Fruit fly (Drosophila melanogaster) whole organism, embryonic: ENCODE results near the gene scyl.
A peak's percentile ranks its signal among the peaks of the same experiment; 100 is the strongest.

Source experiments
- Ada2b ChIP-seq: fragments of 200-800 bp; sonication (Bioruptor generic); IDR thresholded peaks from 2 replicates; pipeline ENCODE4 v1.3.6; 2022; ENCODE audit warnings: missing biosample characterization, missing genetic modification characterization
- B-H1 ChIP-seq: fragments of 200-800 bp; sonication (Bioruptor generic); IDR thresholded peaks from 3 replicates; pipeline ENCODE4 v1.3.6; 2022; ENCODE audit warnings: missing biosample characterization, missing genetic modification characterization
- Bgb ChIP-seq: fragments of 200-800 bp; sonication (Bioruptor generic); IDR thresholded peaks from 2 replicates; pipeline ENCODE4 v1.3.6; 2022; ENCODE audit warnings: missing biosample characterization, missing genetic modification characterization; ENCODE audit not compliant: partially characterized antibody
- CG10431 ChIP-seq: fragments of 200-800 bp; sonication (Bioruptor generic); optimal IDR thresholded peaks from 3 replicates; lab custom pipeline; 2018; ENCODE audit warnings: missing biosample characterization, mild to moderate bottlenecking, missing genetic modification characterization
- CG11456 ChIP-seq: fragments of 200-800 bp; sonication (Bioruptor generic); IDR thresholded peaks from 3 replicates; pipeline ENCODE4 v1.3.6; 2022; ENCODE audit warnings: missing biosample characterization, missing genetic modification characterization
- CG12071 ChIP-seq: fragments of 200-800 bp; sonication (Bioruptor generic); optimal IDR thresholded peaks from 3 replicates; lab custom pipeline; 2018; ENCODE audit warnings: missing biosample characterization, mild to moderate bottlenecking, missing genetic modification characterization
- CG13123 ChIP-seq: fragments of 200-800 bp; sonication (Bioruptor generic); optimal IDR thresholded peaks from 2 replicates; lab custom pipeline; 2016; ENCODE audit warnings: missing biosample characterization, missing genetic modification characterization
- CG14014 ChIP-seq: fragments of 200-800 bp; sonication (Bioruptor generic); IDR thresholded peaks from 2 replicates; pipeline ENCODE4 v1.3.6; 2022; ENCODE audit warnings: missing biosample characterization, missing genetic modification characterization
- CG14860 ChIP-seq: fragments of 200-800 bp; sonication (Bioruptor generic); IDR thresholded peaks from 3 replicates; pipeline ENCODE4 v1.3.6; 2022; ENCODE audit warnings: missing biosample characterization, missing genetic modification characterization; ENCODE audit not compliant: partially characterized antibody
- CG15011 ChIP-seq: fragments of 200-800 bp; sonication (Bioruptor generic); optimal IDR thresholded peaks from 3 replicates; lab custom pipeline; 2018; ENCODE audit warnings: missing biosample characterization, mild to moderate bottlenecking, missing genetic modification characterization
- CG16863 ChIP-seq: fragments of 200-800 bp; sonication (Bioruptor generic); optimal IDR thresholded peaks from 3 replicates; lab custom pipeline; 2016; ENCODE audit warnings: missing biosample characterization, missing genetic modification characterization
- CG17568 ChIP-seq: fragments of 200-800 bp; sonication (Bioruptor generic); optimal IDR thresholded peaks from 2 replicates; lab custom pipeline; 2018; ENCODE audit warnings: missing biosample characterization, mild to moderate bottlenecking, missing genetic modification characterization, moderate library complexity
- CG17912 ChIP-seq: fragments of 200-800 bp; sonication (Bioruptor generic); optimal IDR thresholded peaks from 2 replicates; lab custom pipeline; 2018; ENCODE audit warnings: missing biosample characterization, mild to moderate bottlenecking, missing genetic modification characterization
- CG1792 ChIP-seq: fragments of 200-800 bp; sonication (Bioruptor generic); optimal IDR thresholded peaks from 2 replicates; lab custom pipeline; 2016; ENCODE audit warnings: missing biosample characterization, missing genetic modification characterization
- CG18619 ChIP-seq: fragments of 200-800 bp; sonication (Bioruptor generic); optimal IDR thresholded peaks from 3 replicates; lab custom pipeline; 2017; ENCODE audit warnings: missing biosample characterization, mild to moderate bottlenecking, missing genetic modification characterization
- CG30431 ChIP-seq: fragments of 200-800 bp; sonication (Bioruptor generic); optimal IDR thresholded peaks from 2 replicates; lab custom pipeline; 2017; ENCODE audit warnings: missing biosample characterization, missing genetic modification characterization
- CG31224 ChIP-seq: fragments of 200-800 bp; sonication (Bioruptor generic); IDR thresholded peaks from 2 replicates; pipeline ENCODE4 v1.3.6; 2022; ENCODE audit warnings: missing biosample characterization, missing genetic modification characterization
- CG31365 ChIP-seq: fragments of 200-800 bp; sonication (Bioruptor generic); optimal IDR thresholded peaks from 2 replicates; lab custom pipeline; 2018; ENCODE audit warnings: missing biosample characterization, mild to moderate bottlenecking, missing genetic modification characterization
- CG4282 ChIP-seq: fragments of 200-800 bp; sonication (Bioruptor generic); optimal IDR thresholded peaks from 2 replicates; lab custom pipeline; 2016; ENCODE audit warnings: missing biosample characterization, missing genetic modification characterization
- CG4424 ChIP-seq: fragments of 200-800 bp; sonication (Bioruptor generic); optimal IDR thresholded peaks from 3 replicates; lab custom pipeline; 2016; ENCODE audit warnings: missing biosample characterization, missing genetic modification characterization
- CG7745 ChIP-seq: fragments of 200-800 bp; sonication (Bioruptor generic); optimal IDR thresholded peaks from 2 replicates; lab custom pipeline; 2018; ENCODE audit warnings: missing biosample characterization, mild to moderate bottlenecking, missing genetic modification characterization, moderate library complexity
- CG9817 ChIP-seq: fragments of 200-800 bp; sonication (Bioruptor generic); optimal IDR thresholded peaks from 2 replicates; lab custom pipeline; 2018; ENCODE audit warnings: missing biosample characterization, mild to moderate bottlenecking, missing genetic modification characterization, moderate library complexity
- CG9876 ChIP-seq: fragments of 200-800 bp; sonication (Bioruptor generic); optimal IDR thresholded peaks from 2 replicates; lab custom pipeline; 2016; ENCODE audit warnings: missing biosample characterization, missing genetic modification characterization
- CTCF ChIP-seq: fragments of 200-800 bp; sonication (Bioruptor generic); optimal IDR thresholded peaks from 2 replicates; lab custom pipeline; 2017; ENCODE audit warnings: missing biosample characterization, mild to moderate bottlenecking, missing genetic modification characterization, moderate library complexity
- CrebB ChIP-seq: fragments of 200-800 bp; sonication (Bioruptor generic); optimal IDR thresholded peaks from 3 replicates; lab custom pipeline; 2018; ENCODE audit warnings: missing biosample characterization, mild to moderate bottlenecking, missing genetic modification characterization
- Ets97D ChIP-seq: fragments of 200-800 bp; sonication (Bioruptor generic); optimal IDR thresholded peaks from 3 replicates; lab custom pipeline; 2016; ENCODE audit warnings: missing biosample characterization, missing genetic modification characterization
- H2.0 ChIP-seq: fragments of 200-800 bp; sonication (Bioruptor generic); IDR thresholded peaks from 2 replicates; pipeline ENCODE4 v1.3.6; 2022; ENCODE audit warnings: missing biosample characterization, missing genetic modification characterization
- Hand ChIP-seq: fragments of 200-800 bp; sonication (Bioruptor generic); optimal IDR thresholded peaks from 2 replicates; lab custom pipeline; 2017; ENCODE audit warnings: mild to moderate bottlenecking, missing biosample characterization, missing genetic modification reagents, missing genetic modification characterization
- Mad ChIP-seq: fragments of 200-800 bp; sonication (Bioruptor generic); optimal IDR thresholded peaks from 2 replicates; lab custom pipeline; 2016; ENCODE audit warnings: missing biosample characterization, missing genetic modification characterization
- Meics ChIP-seq: fragments of 200-800 bp; sonication (Bioruptor generic); optimal IDR thresholded peaks from 2 replicates; lab custom pipeline; 2017; ENCODE audit warnings: missing biosample characterization, mild to moderate bottlenecking, missing genetic modification characterization
- Opbp ChIP-seq: fragments of 200-800 bp; sonication (Bioruptor generic); IDR thresholded peaks from 3 replicates; pipeline ENCODE4 v1.3.6; 2022; ENCODE audit warnings: missing biosample characterization, missing genetic modification characterization; ENCODE audit not compliant: partially characterized antibody
- PHDP ChIP-seq: fragments of 200-800 bp; sonication (Bioruptor generic); optimal IDR thresholded peaks from 3 replicates; lab custom pipeline; 2018; ENCODE audit warnings: missing biosample characterization, mild to moderate bottlenecking, missing genetic modification characterization, moderate library complexity
- Scr ChIP-seq: fragments of 200-800 bp; sonication (Bioruptor generic); IDR thresholded peaks from 2 replicates; pipeline ENCODE4 v1.3.6; 2022; ENCODE audit warnings: missing biosample characterization, missing genetic modification characterization; ENCODE audit not compliant: partially characterized antibody
- amos ChIP-seq: fragments of 200-800 bp; sonication (Bioruptor generic); IDR thresholded peaks from 2 replicates; pipeline ENCODE4 v1.3.6; 2022; ENCODE audit warnings: missing biosample characterization, missing genetic modification characterization; ENCODE audit not compliant: partially characterized antibody
- crol ChIP-seq: fragments of 200-800 bp; sonication (Bioruptor generic); IDR thresholded peaks from 2 replicates; pipeline ENCODE4 v1.3.6; 2022; ENCODE audit warnings: missing biosample characterization, missing genetic modification characterization
- danr ChIP-seq: fragments of 200-800 bp; sonication (Bioruptor generic); IDR thresholded peaks from 2 replicates; pipeline ENCODE4 v1.3.6; 2022; ENCODE audit warnings: missing biosample characterization, missing genetic modification characterization
- ems ChIP-seq: fragments of 200-800 bp; sonication (Bioruptor generic); optimal IDR thresholded peaks from 3 replicates; lab custom pipeline; 2016; ENCODE audit warnings: missing biosample characterization, missing genetic modification characterization
- exex ChIP-seq: fragments of 200-800 bp; sonication (Bioruptor generic); optimal IDR thresholded peaks from 4 replicates; lab custom pipeline; 2018; ENCODE audit warnings: missing biosample characterization, mild to moderate bottlenecking, missing genetic modification characterization, moderate library complexity
- gem ChIP-seq: fragments of 200-800 bp; sonication (Bioruptor generic); optimal IDR thresholded peaks from 2 replicates; lab custom pipeline; 2019; ENCODE audit warnings: missing biosample characterization, mild to moderate bottlenecking, missing genetic modification characterization, moderate library complexity
- grau ChIP-seq: fragments of 200-800 bp; optimal IDR thresholded peaks from 3 replicates; lab custom pipeline; 2019; ENCODE audit warnings: missing biosample characterization, mild to moderate bottlenecking, missing genetic modification characterization, moderate library complexity
- gsb ChIP-seq: fragments of 200-800 bp; sonication (Bioruptor generic); IDR thresholded peaks from 2 replicates; pipeline ENCODE4 v1.3.6; 2022; ENCODE audit warnings: missing biosample characterization, missing genetic modification characterization
- gt ChIP-seq: fragments of 200-800 bp; sonication (Bioruptor generic); IDR thresholded peaks from 2 replicates; pipeline ENCODE4 v1.3.6; 2022; ENCODE audit warnings: missing biosample characterization, missing genetic modification characterization
- jumu ChIP-seq: fragments of 200-800 bp; sonication (Bioruptor generic); optimal IDR thresholded peaks from 3 replicates; lab custom pipeline; 2016; ENCODE audit warnings: missing biosample characterization, missing genetic modification characterization
- luna ChIP-seq: fragments of 200-800 bp; sonication (Bioruptor generic); optimal IDR thresholded peaks from 2 replicates; lab custom pipeline; 2016; ENCODE audit warnings: missing biosample characterization, missing genetic modification characterization
- onecut ChIP-seq: fragments of 200-800 bp; sonication (Bioruptor generic); IDR thresholded peaks from 2 replicates; pipeline ENCODE4 v1.3.6; 2022; ENCODE audit warnings: missing biosample characterization, missing genetic modification characterization
- pita ChIP-seq: fragments of 200-800 bp; sonication (Bioruptor generic); optimal IDR thresholded peaks from 2 replicates; lab custom pipeline; 2017; ENCODE audit warnings: missing biosample characterization, mild to moderate bottlenecking, missing genetic modification characterization
- sima ChIP-seq: fragments of 200-800 bp; sonication (Bioruptor generic); optimal IDR thresholded peaks from 2 replicates; lab custom pipeline; 2016; ENCODE audit warnings: missing biosample characterization, missing genetic modification characterization
- sob ChIP-seq: fragments of 200-800 bp; sonication (Bioruptor generic); IDR thresholded peaks from 2 replicates; pipeline ENCODE4 v1.3.6; 2022; ENCODE audit warnings: missing biosample characterization, missing genetic modification characterization
- stwl ChIP-seq: fragments of 200-800 bp; sonication (Bioruptor generic); optimal IDR thresholded peaks from 3 replicates; lab custom pipeline; 2018; ENCODE audit warnings: missing biosample characterization, mild to moderate bottlenecking, missing genetic modification characterization, moderate library complexity
- tio ChIP-seq: fragments of 200-800 bp; sonication (Bioruptor generic); optimal IDR thresholded peaks from 2 replicates; lab custom pipeline; 2017; ENCODE audit warnings: missing biosample characterization, missing genetic modification characterization, inconsistent platforms
- z ChIP-seq: fragments of 200-800 bp; sonication (Bioruptor generic); IDR thresholded peaks from 3 replicates; pipeline ENCODE4 v1.3.6; 2022; ENCODE audit warnings: missing biosample characterization, missing genetic modification characterization
- zen ChIP-seq: fragments of 200-800 bp; sonication (Bioruptor generic); optimal IDR thresholded peaks from 3 replicates; lab custom pipeline; 2018; ENCODE audit warnings: missing biosample characterization, mild to moderate bottlenecking, missing genetic modification characterization, moderate library complexity
- zen2 ChIP-seq: fragments of 200-800 bp; sonication (Bioruptor generic); IDR thresholded peaks from 3 replicates; pipeline ENCODE4 v1.3.6; 2022; ENCODE audit warnings: missing biosample characterization, missing genetic modification characterization; ENCODE audit not compliant: partially characterized antibody

Gene scyl

DNA sequence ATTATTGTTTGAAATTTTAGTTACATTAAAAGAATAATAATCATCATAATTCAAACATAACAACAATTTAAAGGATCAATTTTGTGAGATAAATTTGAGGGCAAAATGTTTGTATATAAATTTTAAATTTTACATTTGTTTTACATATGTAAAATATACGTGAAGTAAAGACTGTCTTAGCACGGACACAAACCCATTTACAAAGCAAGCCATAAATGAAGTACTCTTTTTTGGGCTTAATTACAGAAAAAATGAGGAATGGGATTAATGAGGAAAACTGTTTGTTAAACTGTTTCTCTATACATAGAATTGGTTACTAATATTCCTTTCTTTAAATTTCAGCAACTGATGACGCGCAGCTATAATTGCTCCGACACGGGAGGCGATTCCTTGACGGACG lies 27.5 kb upstream of the scyl start:
- TF ChIP-seq CG30431 (GFP tag; lab: Kevin White, UChicago) (no peak), CG13123 (GFP tag; lab: Kevin White, UChicago) (no peak), CG18619 (GFP tag; lab: Kevin White, UChicago) (no peak), danr (GFP tag; lab: Robert Waterston, UW) (no peak), Ets97D (GFP tag; lab: Kevin White, UChicago) (no peak), CG16863 (no peak), Ada2b (GFP tag; lab: Robert Waterston, UW) (no peak), CG7745 (peak; percentile 100), crol (GFP tag; lab: Robert Waterston, UW) (no peak), H2.0 (no peak), zen (tag; lab: Kevin White, UChicago) (peak; percentile 25), Hand (no peak), amos (GFP tag; lab: Robert Waterston, UW) (peak; percentile 50; the same call in 1 of the 2 replicates), tio (no peak), CTCF (GFP tag; lab: Kevin White, UChicago) (peak; percentile 68), gt (GFP tag; lab: Robert Waterston, UW) (no peak), CG14860 (GFP tag; lab: Robert Waterston, UW) (peak; percentile 42; the same call in 1 of the 3 replicates), CG12071 (GFP tag; lab: Kevin White, UChicago) (no peak), stwl (tag; lab: Kevin White, UChicago) (peak; percentile 38), CG31224 (GFP tag; lab: Robert Waterston, UW) (no peak), CG11456 (GFP tag; lab: Robert Waterston, UW) (no peak), ems (GFP tag; lab: Kevin White, UChicago) (no peak), CG17912 (GFP tag; lab: Kevin White, UChicago) (no peak), CrebB (tag; lab: Kevin White, UChicago) (no peak), CG1792 (GFP tag; lab: Kevin White, UChicago) (no peak), onecut (GFP tag; lab: Robert Waterston, UW) (no peak), grau (tag; lab: Kevin White, UChicago) (no peak), Meics (GFP tag; lab: Kevin White, UChicago) (no peak), CG15011 (no peak), CG14014 (GFP tag; lab: Robert Waterston, UW) (no peak), exex (tag; lab: Kevin White, UChicago) (no peak), gem (tag; lab: Kevin White, UChicago) (no peak), zen2 (GFP tag; lab: Robert Waterston, UW) (no peak), pita (GFP tag; lab: Kevin White, UChicago) (peak; percentile 43), gsb (GFP tag; lab: Robert Waterston, UW) (no peak), Bgb (peak; percentile 48), CG4282 (GFP tag; lab: Kevin White, UChicago) (no peak), luna (GFP tag; lab: Kevin White, UChicago) (no peak), CG17568 (GFP tag; lab: Kevin White, UChicago) (no peak), sob (GFP tag; lab: Robert Waterston, UW) (no peak), CG10431 (GFP tag; lab: Kevin White, UChicago) (no peak), Mad (GFP tag; lab: Kevin White, UChicago) (no peak), CG9817 (no peak), B-H1 (GFP tag; lab: Robert Waterston, UW) (no peak), CG31365 (tag; lab: Kevin White, UChicago) (no peak), Scr (GFP tag; lab: Robert Waterston, UW) (no peak), sima (no peak), Opbp (no peak), PHDP (tag; lab: Kevin White, UChicago) (no peak), CG9876 (no peak), z (GFP tag; lab: Robert Waterston, UW) (no peak), CG4424 (no peak), jumu (GFP tag; lab: Kevin White, UChicago) (no peak)
